Worm (Caenorhabditis elegans): Measurements from ENCODE around the gene sds-22.

Gene sds-22

ce11 chrII:7853679-7854078, 4.5 kb upstream of the sds-22 start, which contains the start of gene T09A5.5:
Gene T09A5.5 (minus strand): TSS chrII:7853779.
- TF ChIP-seq ceh-82 (tag; optimal IDR thresholded peaks at IDR 0.05), result no peak
- no peak for TF ChIP-seq egl-5 (tag; optimal IDR thresholded peaks at IDR 0.05)
- TF ChIP-seq nhr-11 (tag; optimal IDR thresholded peaks at IDR 0.05), result no peak
- no peak for TF ChIP-seq sea-2 (GFP tag; optimal IDR thresholded peaks at IDR 0.05)
- TF ChIP-seq jun-1 (tag; optimal IDR thresholded peaks at IDR 0.05), result no peak
- TF ChIP-seq nhr-237 (tag; optimal IDR thresholded peaks at IDR 0.05), result no peak
- no peak for TF ChIP-seq skn-1 (tag; optimal IDR thresholded peaks at IDR 0.05)
- TF ChIP-seq nhr-77 (tag; optimal IDR thresholded peaks at IDR 0.05), result no peak
- no peak for TF ChIP-seq lin-39 (tag; optimal IDR thresholded peaks at IDR 0.05)
- TF ChIP-seq elt-2 (tag; optimal IDR thresholded peaks at IDR 0.05), result no peak
- TF ChIP-seq pha-4 (tag; optimal IDR thresholded peaks at IDR 0.05), result no peak

- TF ChIP-seq unc-62 (GFP tag; optimal IDR thresholded peaks at IDR 0.05) (no peak), nhr-25 (tag; optimal IDR thresholded peaks at IDR 0.05) (no peak), elt-1 (tag; optimal IDR thresholded peaks at IDR 0.05) (no peak), egl-5 (tag; optimal IDR thresholded peaks at IDR 0.05) (no peak), ztf-4 (tag; optimal IDR thresholded peaks at IDR 0.05) (no peak), tbx-2 (tag; optimal IDR thresholded peaks at IDR 0.05) (no peak), nfya-1 (tag; optimal IDR thresholded peaks at IDR 0.05; ENCODE audit: insufficient read depth) (no peak), snpc-4 (tag; optimal IDR thresholded peaks at IDR 0.05) (no peak), mml-1 (tag; optimal IDR thresholded peaks at IDR 0.05) (no peak), fkh-2 (tag; optimal IDR thresholded peaks at IDR 0.05) (no peak), eor-1 (tag; optimal IDR thresholded peaks at IDR 0.05) (no peak), elt-2 (tag; optimal IDR thresholded peaks at IDR 0.05) (no peak), nhr-43 (tag; optimal IDR thresholded peaks at IDR 0.05; ENCODE audit: poor library complexity, severe bottlenecking) (no peak), ceh-16 (tag; optimal IDR thresholded peaks at IDR 0.05) (no peak)
Measured at ce11 chrII:7854942-7855341, 3.3 kb upstream of the sds-22 start, which contains the start of gene mdt-10. Gene mdt-10 (minus strand): TSS chrII:7855042.

DNA sequence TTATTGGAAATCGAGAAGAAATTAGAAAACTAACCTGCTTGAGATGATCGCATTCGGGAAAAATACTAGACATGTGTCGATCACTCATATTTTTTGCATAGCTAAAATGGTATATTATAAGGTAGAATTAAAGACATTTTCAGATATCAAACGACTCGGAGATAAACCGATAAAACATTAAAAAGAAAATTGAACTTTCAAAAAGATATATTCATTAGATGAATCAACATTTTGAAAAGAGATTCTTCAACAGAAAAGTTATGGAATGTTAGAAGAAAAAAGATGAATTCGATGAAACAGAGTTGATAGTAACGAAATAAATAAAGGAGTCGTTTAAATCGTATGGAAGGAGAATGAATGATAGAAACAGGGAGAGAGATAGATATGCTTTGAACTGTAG, 2.6 kb upstream of the sds-22 start, which contains the start of gene mdmh-35:
TSS of gene mdmh-35 (minus strand) at position 101 of the 400 bp plus-strand sequence.
- no peak for TF ChIP-seq nhr-237 (tag; optimal IDR thresholded peaks at IDR 0.05)
- no peak for TF ChIP-seq zag-1 (tag; optimal IDR thresholded peaks at IDR 0.05)
- TF ChIP-seq nhr-23 (tag; optimal IDR thresholded peaks at IDR 0.05), result no peak
- TF ChIP-seq R02D3.7 (tag; optimal IDR thresholded peaks at IDR 0.05), result no peak
- TF ChIP-seq ceh-82 (tag; optimal IDR thresholded peaks at IDR 0.05), result no peak
- TF ChIP-seq nhr-43 (tag; optimal IDR thresholded peaks at IDR 0.05; ENCODE audit: poor library complexity, severe bottlenecking), result no peak
- TF ChIP-seq nhr-76 (tag; optimal IDR thresholded peaks at IDR 0.05), result no peak
- no peak for TF ChIP-seq egl-27 (tag; optimal IDR thresholded peaks at IDR 0.05)

ce11 chrII:7857485-7858010, 653 bp upstream of the sds-22 start, which contains the start of the genes cec-3 and T09A5.15:
Gene cec-3 (minus strand): TSS chrII:7857600.
Gene T09A5.15 (plus strand): TSS chrII:7857960.
- TF ChIP-seq nhr-25 (tag; optimal IDR thresholded peaks at IDR 0.05) (peak; percentile 2), lin-15B (tag; optimal IDR thresholded peaks at IDR 0.05) (peak; percentile 48), ceh-28 (tag; optimal IDR thresholded peaks at IDR 0.05) (no peak), nhr-76 (tag; optimal IDR thresholded peaks at IDR 0.05) (no peak), nfya-1 (tag; optimal IDR thresholded peaks at IDR 0.05; ENCODE audit: insufficient read depth) (peak; percentile 64), elt-2 (tag; optimal IDR thresholded peaks at IDR 0.05) (peak; percentile 22), ztf-11 (tag; optimal IDR thresholded peaks at IDR 0.05) (no peak), pha-4 (tag; optimal IDR thresholded peaks at IDR 0.05) (peak; percentile 61), nhr-237 (tag; optimal IDR thresholded peaks at IDR 0.05) (no peak)

ce11 chrII:7860221-7860928, 2.2 kb downstream of the sds-22 start, which contains the start of gene lin-5:
Gene lin-5 (plus strand): TSS chrII:7860574.
- TF ChIP-seq fkh-10 (GFP tag; optimal IDR thresholded peaks at IDR 0.05) (no peak), nhr-25 (tag; optimal IDR thresholded peaks at IDR 0.05) (peak; percentile 19), nfya-1 (tag; optimal IDR thresholded peaks at IDR 0.05; ENCODE audit: insufficient read depth) (peak; percentile 67), jun-1 (tag; optimal IDR thresholded peaks at IDR 0.05) (no peak), pha-4 (tag; optimal IDR thresholded peaks at IDR 0.05) (peak; percentile 57), lin-39 (tag; optimal IDR thresholded peaks at IDR 0.05) (peak; percentile 64), nhr-11 (tag; optimal IDR thresholded peaks at IDR 0.05) (no peak), egl-5 (tag; optimal IDR thresholded peaks at IDR 0.05) (peak; percentile 54), elt-2 (tag; optimal IDR thresholded peaks at IDR 0.05) (peak; percentile 5), daf-12 (tag; optimal IDR thresholded peaks at IDR 0.05) (no peak), lin-15B (tag; optimal IDR thresholded peaks at IDR 0.05) (peak; percentile 79), snpc-4 (tag; optimal IDR thresholded peaks at IDR 0.05) (peak; percentile 59), hmg-11 (tag; optimal IDR thresholded peaks at IDR 0.05) (peak; percentile 57)

Measured in whole organism, L3 larva.